Worm (Caenorhabditis elegans) whole organism, L1 larva: ENCODE results near the gene K04H4.5.

Source experiments
- Y116A8C.19 ChIP-seq: sonication (generic microtip); optimal IDR thresholded peaks from 2 replicates; lab custom pipeline; 2016; ENCODE audit warnings: missing compliant biosample characterization, missing genetic modification characterization, borderline replicate concordance
- ceh-82 ChIP-seq, 3 experiments: fragments of 150-350 bp in 1 of 3; sonication (generic microtip) in 2 of 3; optimal IDR thresholded peaks; 2 replicates each; lab custom pipeline; 2014 to 2017; ENCODE audit warnings: missing biosample characterization in 3 of 3, missing genetic modification characterization in 3 of 3
- dpl-1 ChIP-seq, 3 experiments: fragments of 150-350 bp in 2 of 3; sonication (generic microtip) in 1 of 3; optimal IDR thresholded peaks; 2 replicates each; lab custom pipeline; 2014 to 2017; ENCODE audit warnings: missing biosample characterization in 3 of 3, missing genetic modification characterization in 3 of 3, missing genetic modification reagents in 3 of 3
- efl-1 ChIP-seq, 4 experiments: fragments of 150-350 bp; optimal IDR thresholded peaks in 3 of 4; peaks in 1 of 4; 1 replicate in 1 of 4; 2 replicates in 3 of 4; lab custom pipeline; 2014; ENCODE audit warnings: missing biosample characterization in 2 of 4, missing genetic modification characterization in 2 of 4, missing genetic modification reagents in 2 of 4
- efl-3 ChIP-seq: fragments of 200-800 bp; sonication (Bioruptor generic); optimal IDR thresholded peaks from 2 replicates; lab custom pipeline; 2018; ENCODE audit warnings: mild to moderate bottlenecking, missing genetic modification characterization, missing compliant biosample characterization
- egl-13 ChIP-seq: sonication (generic microtip); optimal IDR thresholded peaks from 2 replicates; lab custom pipeline; 2016; ENCODE audit warnings: missing genotype, missing genetic modification reagents, missing genetic modification characterization, missing compliant biosample characterization
- elt-3 ChIP-seq, 6 experiments: fragments of 150-350 bp in 1 of 6; sonication (generic microtip); optimal IDR thresholded peaks; 2 replicates each; lab custom pipeline; 2017 to 2018; ENCODE audit warnings: missing biosample characterization in 6 of 6, missing genetic modification characterization in 6 of 6, inconsistent platforms in 1 of 6
- grh-1 ChIP-seq: fragments of 200-800 bp; sonication (Bioruptor generic); IDR thresholded peaks from 2 replicates; pipeline ENCODE4 v1.3.6; 2022; ENCODE audit warnings: missing genetic modification reagents, missing genetic modification characterization, missing compliant biosample characterization
- hlh-17 ChIP-seq: fragments of 200-800 bp; sonication (Bioruptor generic); optimal IDR thresholded peaks from 2 replicates; lab custom pipeline; 2018; ENCODE audit warnings: missing genetic modification characterization, mild to moderate bottlenecking, missing compliant biosample characterization, moderate library complexity, borderline replicate concordance
- isw-1 ChIP-seq: fragments of 200-800 bp; sonication (Bioruptor generic); IDR thresholded peaks from 2 replicates; pipeline ENCODE4 v1.3.6; 2022; ENCODE audit warnings: missing genetic modification characterization, missing compliant biosample characterization
- lin-14 ChIP-seq: fragments of 200-800 bp; sonication (Bioruptor generic); optimal IDR thresholded peaks from 2 replicates; lab custom pipeline; 2018; ENCODE audit warnings: mild to moderate bottlenecking, missing genetic modification characterization, moderate library complexity, missing compliant biosample characterization
- lin-15B ChIP-seq: fragments of 150-350 bp; sonication (generic microtip); optimal IDR thresholded peaks from 3 replicates; lab custom pipeline; 2014; ENCODE audit warnings: missing biosample characterization, missing genetic modification characterization
- lin-35 ChIP-seq, 2 experiments: fragments of 150-350 bp; optimal IDR thresholded peaks; 2 replicates each; lab custom pipeline; 2014; ENCODE audit warnings: missing biosample characterization in 2 of 2, missing genetic modification characterization in 2 of 2, missing genetic modification reagents in 2 of 2
- mef-2 ChIP-seq: fragments of 150-350 bp; optimal IDR thresholded peaks from 2 replicates; lab custom pipeline; 2014; ENCODE audit warnings: missing biosample characterization, missing genetic modification characterization
- nhr-19 ChIP-seq: fragments of 200-800 bp; sonication (Bioruptor generic); conservative IDR thresholded peaks from 2 replicates; pipeline ENCODE4 v1.3.6; 2022; ENCODE audit warnings: missing genetic modification characterization, missing compliant biosample characterization
- nhr-20 ChIP-seq: sonication (generic microtip); optimal IDR thresholded peaks from 2 replicates; lab custom pipeline; 2016; ENCODE audit warnings: mild to moderate bottlenecking, missing genetic modification characterization, missing compliant biosample characterization
- nhr-47 ChIP-seq: sonication (generic microtip); optimal IDR thresholded peaks from 2 replicates; lab custom pipeline; 2016; ENCODE audit warnings: mild to moderate bottlenecking, missing genetic modification characterization, moderate library complexity, missing compliant biosample characterization
- nhr-71 ChIP-seq: sonication (generic microtip); optimal IDR thresholded peaks from 2 replicates; lab custom pipeline; 2016; ENCODE audit warnings: mild to moderate bottlenecking, missing genetic modification characterization, moderate library complexity, missing compliant biosample characterization
- nhr-76 ChIP-seq: sonication (generic microtip); optimal IDR thresholded peaks from 2 replicates; lab custom pipeline; 2017; ENCODE audit warnings: missing biosample characterization, missing genetic modification characterization
- pax-3 ChIP-seq: fragments of 200-800 bp; sonication (Bioruptor generic); optimal IDR thresholded peaks from 2 replicates; lab custom pipeline; 2018; ENCODE audit warnings: mild to moderate bottlenecking, missing genetic modification characterization, moderate library complexity, missing compliant biosample characterization
- rnt-1 ChIP-seq: sonication (generic microtip); optimal IDR thresholded peaks from 2 replicates; lab custom pipeline; 2016; ENCODE audit warnings: mild to moderate bottlenecking, missing genetic modification characterization, moderate library complexity, missing compliant biosample characterization
- snpc-4 ChIP-seq: fragments of 150-350 bp; optimal IDR thresholded peaks from 2 replicates; lab custom pipeline; 2014; ENCODE audit warnings: missing biosample characterization, missing genetic modification characterization
- snu-23 ChIP-seq: sonication (generic microtip); optimal IDR thresholded peaks from 2 replicates; lab custom pipeline; 2016; ENCODE audit warnings: missing genetic modification characterization, missing compliant biosample characterization
- unc-62 ChIP-seq: fragments of 150-350 bp; optimal IDR thresholded peaks from 2 replicates; lab custom pipeline; 2014; ENCODE audit warnings: missing biosample characterization, missing genetic modification reagents, missing genetic modification characterization

Gene K04H4.5

DNA sequence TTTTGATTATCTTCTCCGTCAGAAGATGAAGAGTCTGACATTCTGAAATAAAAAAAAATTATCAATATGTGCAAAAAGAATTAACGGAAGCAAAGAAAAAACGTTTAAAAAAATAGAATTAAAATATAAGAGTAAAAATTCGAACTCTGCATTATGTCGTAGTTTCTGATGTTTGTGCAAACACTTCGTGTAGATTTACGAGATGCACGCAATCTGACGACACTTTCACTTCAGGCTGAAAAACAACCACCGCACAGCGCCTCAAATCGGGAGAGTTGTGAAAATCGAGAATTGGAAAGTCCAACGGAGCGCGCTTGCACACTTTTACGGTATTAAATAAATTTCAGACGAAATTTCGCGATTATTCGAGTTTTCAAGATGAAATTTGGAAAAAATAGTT, 47.4 kb downstream of the K04H4.5 start, which contains the start of gene T26G10.1 (continued):
- TF ChIP-seq elt-3 (tag; optimal IDR thresholded peaks at IDR 0.05; lab: Kevin White, UChicago) (peak in 1 of 6 experiments; percentile 33), unc-62 (no peak), ceh-82 (tag; optimal IDR thresholded peaks at IDR 0.05; lab: Kevin White, UChicago) (peak; percentile 62 to 75 (median 65)), efl-3 (GFP tag; lab: Kevin White, UChicago) (no peak), grh-1 (GFP tag; lab: Robert Waterston, UW) (peak; percentile 68), Y116A8C.19 (no peak), nhr-76 (no peak), nhr-71 (tag; lab: Kevin White, UChicago) (peak; percentile 89), mef-2 (no peak), hlh-17 (GFP tag; lab: Kevin White, UChicago) (no peak), egl-13 (tag; lab: Kevin White, UChicago) (peak; percentile 56), pax-3 (tag; lab: Kevin White, UChicago) (peak; percentile 45)

ce11 chrIII:9408304-9408703, 49.1 kb downstream of the K04H4.5 start:
- TF ChIP-seq grh-1 (GFP tag; lab: Robert Waterston, UW), result peak; percentile 54; the same call in 1 of the 2 replicates
- TF ChIP-seq nhr-71 (tag; lab: Kevin White, UChicago), result peak; percentile 40
- peak; percentile 35 for TF ChIP-seq nhr-47
- peak; percentile 64 for TF ChIP-seq nhr-19 (GFP tag; lab: Robert Waterston, UW)
- TF ChIP-seq nhr-20, result peak; percentile 30
- TF ChIP-seq rnt-1 (tag; lab: Kevin White, UChicago), result peak; percentile 33
- peak in 1 of 2 experiments; percentile 43 for TF ChIP-seq lin-35 (GFP tag; optimal IDR thresholded peaks at IDR 0.05; lab: Kevin White, UChicago)
- peak in 2 of 3 experiments; percentile 19 to 26 for TF ChIP-seq dpl-1 (GFP tag; optimal IDR thresholded peaks at IDR 0.05; lab: Kevin White, UChicago)
- TF ChIP-seq snu-23 (GFP tag; lab: Kevin White, UChicago), result peak; percentile 12
- peak; percentile 29 for TF ChIP-seq lin-14
- TF ChIP-seq snpc-4 (tag; lab: Kevin White, UChicago), result peak; percentile 95
- peak; percentile 61 for TF ChIP-seq lin-15B (tag; lab: Kevin White, UChicago)
- peak; percentile 21 to 50 for TF ChIP-seq efl-1 (optimal IDR thresholded peaks at IDR 0.05; lab: Kevin White, UChicago)
- TF ChIP-seq efl-1 (GFP tag; optimal IDR thresholded peaks at IDR 0.05 in 1 of 2; lab: Kevin White, UChicago), result peak; percentile 30 to 54
- TF ChIP-seq isw-1 (GFP tag; lab: Robert Waterston, UW), result peak; percentile 49
